Fruit fly (Drosophila melanogaster) whole organism, embryonic: Measurements from ENCODE around the gene fliI.

Source experiments
- B-H2 ChIP-seq: fragments of 200-800 bp; sonication (Bioruptor generic); optimal IDR thresholded peaks from 2 replicates; lab custom pipeline; 2018; ENCODE audit warnings: missing biosample characterization, mild to moderate bottlenecking, missing genetic modification characterization
- Bteb2 ChIP-seq: fragments of 200-800 bp; sonication (Bioruptor generic); optimal IDR thresholded peaks from 2 replicates; lab custom pipeline; 2016; ENCODE audit warnings: missing biosample characterization, missing genetic modification characterization
- C15 ChIP-seq: fragments of 200-800 bp; sonication (Bioruptor generic); IDR thresholded peaks from 3 replicates; pipeline ENCODE4 v1.3.6; 2022; ENCODE audit warnings: missing biosample characterization, missing genetic modification characterization
- CG10321 ChIP-seq: fragments of 200-800 bp; sonication (Bioruptor generic); IDR thresholded peaks from 2 replicates; pipeline ENCODE4 v1.3.6; 2022; ENCODE audit warnings: missing biosample characterization, missing genetic modification characterization
- CG10366 ChIP-seq: fragments of 200-800 bp; sonication (Bioruptor generic); IDR thresholded peaks from 2 replicates; pipeline ENCODE4 v1.3.6; 2022; ENCODE audit warnings: missing biosample characterization, missing genetic modification characterization
- CG11456 ChIP-seq: fragments of 200-800 bp; sonication (Bioruptor generic); IDR thresholded peaks from 3 replicates; pipeline ENCODE4 v1.3.6; 2022; ENCODE audit warnings: missing biosample characterization, missing genetic modification characterization
- CG11723 ChIP-seq: fragments of 200-800 bp; sonication (Bioruptor generic); optimal IDR thresholded peaks from 2 replicates; lab custom pipeline; 2017; ENCODE audit warnings: missing biosample characterization, mild to moderate bottlenecking, missing genetic modification characterization
- CG12299 ChIP-seq: fragments of 200-800 bp; sonication (Bioruptor generic); optimal IDR thresholded peaks from 2 replicates; lab custom pipeline; 2018; ENCODE audit warnings: missing biosample characterization, mild to moderate bottlenecking, missing genetic modification characterization
- CG13123 ChIP-seq: fragments of 200-800 bp; sonication (Bioruptor generic); optimal IDR thresholded peaks from 2 replicates; lab custom pipeline; 2016; ENCODE audit warnings: missing biosample characterization, missing genetic modification characterization
- CG14050 ChIP-seq: fragments of 200-800 bp; sonication (Bioruptor generic); IDR thresholded peaks from 3 replicates; pipeline ENCODE4 v1.3.6; 2022; ENCODE audit warnings: missing biosample characterization, missing genetic modification characterization
- CG1647 ChIP-seq: fragments of 200-800 bp; sonication (Bioruptor generic); optimal IDR thresholded peaks from 3 replicates; lab custom pipeline; 2016; ENCODE audit warnings: missing biosample characterization, missing genetic modification characterization
- CG17186 ChIP-seq: fragments of 200-800 bp; sonication (Bioruptor generic); optimal IDR thresholded peaks from 3 replicates; lab custom pipeline; 2017; ENCODE audit warnings: missing biosample characterization, missing genetic modification reagents, missing genetic modification characterization
- CG17612 ChIP-seq: fragments of 200-800 bp; sonication (Bioruptor generic); IDR thresholded peaks from 2 replicates; pipeline ENCODE4 v1.3.6; 2022; ENCODE audit warnings: missing biosample characterization, missing genetic modification characterization
- CG18011 ChIP-seq: fragments of 200-800 bp; sonication (Bioruptor generic); optimal IDR thresholded peaks from 2 replicates; lab custom pipeline; 2017; ENCODE audit warnings: missing biosample characterization, missing genetic modification characterization, mild to moderate bottlenecking, moderate library complexity, missing genotype
- CG1832 ChIP-seq: fragments of 200-800 bp; sonication (Bioruptor generic); optimal IDR thresholded peaks from 2 replicates; lab custom pipeline; 2017; ENCODE audit warnings: missing biosample characterization, mild to moderate bottlenecking, missing genetic modification characterization, inconsistent platforms
- CG2889 ChIP-seq: fragments of 200-800 bp; sonication (Bioruptor generic); IDR thresholded peaks from 3 replicates; pipeline ENCODE4 v1.3.6; 2022; ENCODE audit warnings: missing biosample characterization, missing genetic modification characterization
- CG30020 ChIP-seq: fragments of 200-800 bp; optimal IDR thresholded peaks from 2 replicates; lab custom pipeline; 2019; ENCODE audit warnings: missing biosample characterization, mild to moderate bottlenecking, missing genetic modification characterization, moderate library complexity
- CG31365 ChIP-seq: fragments of 200-800 bp; sonication (Bioruptor generic); optimal IDR thresholded peaks from 2 replicates; lab custom pipeline; 2018; ENCODE audit warnings: missing biosample characterization, mild to moderate bottlenecking, missing genetic modification characterization
- CG34376 ChIP-seq: fragments of 200-800 bp; sonication (Bioruptor generic); optimal IDR thresholded peaks from 2 replicates; lab custom pipeline; 2018; ENCODE audit warnings: missing biosample characterization, mild to moderate bottlenecking, missing genetic modification characterization
- CG43689 ChIP-seq: fragments of 200-800 bp; sonication (Bioruptor generic); IDR thresholded peaks from 2 replicates; pipeline ENCODE4 v1.3.6; 2022; ENCODE audit warnings: missing biosample characterization, missing genetic modification characterization
- CG6654 ChIP-seq: fragments of 200-800 bp; sonication (Bioruptor generic); optimal IDR thresholded peaks from 2 replicates; lab custom pipeline; 2017; ENCODE audit warnings: missing biosample characterization, mild to moderate bottlenecking, missing genetic modification characterization
- CG6689 ChIP-seq: fragments of 200-800 bp; sonication (Bioruptor generic); IDR thresholded peaks from 2 replicates; pipeline ENCODE4 v1.3.6; 2022; ENCODE audit warnings: missing biosample characterization, missing genetic modification characterization
- CG7839 ChIP-seq: fragments of 200-800 bp; sonication (Bioruptor generic); optimal IDR thresholded peaks from 3 replicates; lab custom pipeline; 2018; ENCODE audit warnings: missing biosample characterization, mild to moderate bottlenecking, missing genetic modification characterization, moderate library complexity
- CG8290 ChIP-seq, 3 experiments: fragments of 200-800 bp; sonication (Bioruptor generic); optimal IDR thresholded peaks; 2 replicates each; lab custom pipeline; 2016 to 2019; ENCODE audit warnings: missing biosample characterization in 3 of 3, missing genetic modification characterization in 3 of 3, mild to moderate bottlenecking in 2 of 3, moderate library complexity in 1 of 3
- CG8944 ChIP-seq: fragments of 200-800 bp; sonication (Bioruptor generic); optimal IDR thresholded peaks from 3 replicates; lab custom pipeline; 2016; ENCODE audit warnings: missing biosample characterization, missing genetic modification characterization
- Eip74EF ChIP-seq, 2 experiments: fragments of 200-800 bp in 1 of 2; fragments of >200 bp in 1 of 2; sonication (Bioruptor generic) in 1 of 2; optimal IDR thresholded peaks; 2 replicates each; lab custom pipeline; 2017 to 2019; ENCODE audit warnings: missing biosample characterization in 2 of 2, missing genetic modification characterization in 2 of 2, mild to moderate bottlenecking in 1 of 2, moderate library complexity in 1 of 2
- Hey ChIP-seq: fragments of 200-800 bp; sonication (Bioruptor generic); optimal IDR thresholded peaks from 3 replicates; lab custom pipeline; 2018; ENCODE audit warnings: missing biosample characterization, mild to moderate bottlenecking, missing genetic modification characterization
- Kr ChIP-seq: fragments of 200-800 bp; sonication (Bioruptor generic); optimal IDR thresholded peaks from 2 replicates; lab custom pipeline; 2017; ENCODE audit warnings: missing biosample characterization, mild to moderate bottlenecking, missing genetic modification characterization
- Meics ChIP-seq: fragments of 200-800 bp; sonication (Bioruptor generic); optimal IDR thresholded peaks from 2 replicates; lab custom pipeline; 2017; ENCODE audit warnings: missing biosample characterization, mild to moderate bottlenecking, missing genetic modification characterization
- NC2α ChIP-seq: fragments of 200-800 bp; sonication (Bioruptor generic); optimal IDR thresholded peaks from 2 replicates; lab custom pipeline; 2016; ENCODE audit warnings: missing biosample characterization, missing genetic modification characterization
- Oli ChIP-seq: fragments of 200-800 bp; sonication (Bioruptor generic); optimal IDR thresholded peaks from 2 replicates; lab custom pipeline; 2018; ENCODE audit warnings: missing biosample characterization, mild to moderate bottlenecking, missing genetic modification characterization, moderate library complexity
- Sox100B ChIP-seq: fragments of 200-800 bp; sonication (Bioruptor generic); optimal IDR thresholded peaks from 3 replicates; lab custom pipeline; 2018; ENCODE audit warnings: missing biosample characterization, mild to moderate bottlenecking, missing genetic modification characterization
- YL-1 ChIP-seq: fragments of 200-800 bp; sonication (Bioruptor generic); optimal IDR thresholded peaks from 3 replicates; lab custom pipeline; 2017; ENCODE audit warnings: missing biosample characterization, mild to moderate bottlenecking, missing genetic modification characterization
- ac ChIP-seq: fragments of 200-800 bp; sonication (Bioruptor generic); optimal IDR thresholded peaks from 3 replicates; lab custom pipeline; 2017; ENCODE audit warnings: missing biosample characterization, mild to moderate bottlenecking, missing genetic modification characterization
- amos ChIP-seq: fragments of 200-800 bp; sonication (Bioruptor generic); IDR thresholded peaks from 2 replicates; pipeline ENCODE4 v1.3.6; 2022; ENCODE audit warnings: missing biosample characterization, missing genetic modification characterization; ENCODE audit not compliant: partially characterized antibody
- bsh ChIP-seq, 2 experiments: fragments of 200-800 bp; sonication (Bioruptor generic); optimal IDR thresholded peaks; 2 replicates each; lab custom pipeline; 2017 to 2018; ENCODE audit warnings: mild to moderate bottlenecking in 2 of 2, missing biosample characterization in 2 of 2, missing genetic modification characterization in 2 of 2, moderate library complexity in 1 of 2
- crc ChIP-seq: fragments of 200-800 bp; sonication (Bioruptor generic); optimal IDR thresholded peaks from 2 replicates; lab custom pipeline; 2016; ENCODE audit warnings: missing biosample characterization, missing genetic modification characterization
- crp ChIP-seq, 2 experiments: fragments of 200-800 bp; sonication (Bioruptor generic); optimal IDR thresholded peaks; 2 replicates in 1 of 2; 3 replicates in 1 of 2; lab custom pipeline; 2017; ENCODE audit warnings: missing biosample characterization in 2 of 2, missing genetic modification characterization in 2 of 2, mild to moderate bottlenecking in 1 of 2, moderate library complexity in 1 of 2
- dimm ChIP-seq: fragments of 200-800 bp; sonication (Bioruptor generic); IDR thresholded peaks from 2 replicates; pipeline ENCODE4 v1.3.6; 2022; ENCODE audit warnings: missing biosample characterization, missing genetic modification characterization
- gro ChIP-seq: fragments of 200-800 bp; sonication (Bioruptor generic); optimal IDR thresholded peaks from 2 replicates; lab custom pipeline; 2016; ENCODE audit warnings: missing biosample characterization, missing genetic modification characterization
- gsb-n ChIP-seq: fragments of 200-800 bp; sonication (Bioruptor generic); optimal IDR thresholded peaks from 3 replicates; lab custom pipeline; 2018; ENCODE audit warnings: missing biosample characterization, mild to moderate bottlenecking, missing genetic modification characterization
- hbn ChIP-seq: fragments of 200-800 bp; sonication (Bioruptor generic); IDR thresholded peaks from 2 replicates; pipeline ENCODE4 v1.3.6; 2022; ENCODE audit warnings: missing biosample characterization, missing genetic modification characterization; ENCODE audit not compliant: partially characterized antibody
- insv ChIP-seq, 2 experiments: fragments of 200-800 bp; sonication (Bioruptor generic); optimal IDR thresholded peaks; 3 replicates each; lab custom pipeline; 2016 to 2018; ENCODE audit warnings: missing biosample characterization in 2 of 2, missing genetic modification characterization in 2 of 2
- pzg ChIP-seq: fragments of 200-800 bp; sonication (Bioruptor generic); optimal IDR thresholded peaks from 3 replicates; lab custom pipeline; 2018; ENCODE audit warnings: missing biosample characterization, mild to moderate bottlenecking, missing genetic modification characterization, moderate library complexity
- sd ChIP-seq: fragments of 200-800 bp; sonication (Bioruptor generic); optimal IDR thresholded peaks from 3 replicates; lab custom pipeline; 2018; ENCODE audit warnings: missing biosample characterization, mild to moderate bottlenecking, missing genetic modification characterization, moderate library complexity
- sr ChIP-seq: fragments of 200-800 bp; sonication (Bioruptor generic); IDR thresholded peaks from 3 replicates; pipeline ENCODE4 v1.3.6; 2022; ENCODE audit warnings: missing biosample characterization, missing genetic modification characterization
- stc ChIP-seq: fragments of 200-800 bp; sonication (Bioruptor generic); IDR thresholded peaks from 2 replicates; pipeline ENCODE4 v1.3.6; 2022; ENCODE audit warnings: missing biosample characterization, missing genetic modification characterization
- tio ChIP-seq: fragments of 200-800 bp; sonication (Bioruptor generic); optimal IDR thresholded peaks from 2 replicates; lab custom pipeline; 2017; ENCODE audit warnings: missing biosample characterization, missing genetic modification characterization, inconsistent platforms
- tll ChIP-seq, 2 experiments: fragments of 200-800 bp in 1 of 2; fragments of >200 bp in 1 of 2; sonication (Bioruptor generic) in 1 of 2; optimal IDR thresholded peaks; 2 replicates each; lab custom pipeline; 2017 to 2019; ENCODE audit warnings: missing biosample characterization in 2 of 2, missing genetic modification characterization in 2 of 2, mild to moderate bottlenecking in 1 of 2, moderate library complexity in 1 of 2

The fliI gene

DNA sequence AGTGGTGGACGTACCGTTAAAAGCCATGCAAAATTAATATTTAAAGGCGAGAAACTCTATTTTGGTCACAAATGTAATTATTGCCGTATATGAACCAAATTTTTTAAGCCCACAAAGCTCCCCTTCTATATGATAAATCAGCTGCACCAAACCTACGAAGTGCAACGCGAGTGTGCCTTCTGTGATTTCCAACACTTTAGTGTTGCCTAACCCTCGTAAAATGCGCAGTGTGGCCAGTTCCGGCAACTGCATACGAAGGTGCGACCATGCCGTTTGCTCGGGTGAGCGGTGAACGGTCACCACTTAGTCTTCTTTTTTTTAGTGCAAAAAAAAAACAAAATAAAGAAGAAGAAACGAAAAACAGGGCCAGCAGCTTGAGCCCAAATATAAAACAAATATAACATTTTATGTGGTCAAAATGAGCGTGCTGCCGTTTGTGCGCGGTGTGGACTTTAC, at the start of gene fliI, which contains the start of gene tty (continued):
- peak; percentile 52; the same call in 1 of the 3 replicates for TF ChIP-seq sr (GFP tag; lab: Robert Waterston, UW)
- TF ChIP-seq CG31365, result no peak
- TF ChIP-seq CG18011 (GFP tag; lab: Kevin White, UChicago), result peak; percentile 69
- TF ChIP-seq ac, result no peak
- peak; percentile 75 to 96 for TF ChIP-seq bsh (GFP tag; optimal IDR thresholded peaks at IDR 0.05; lab: Kevin White, UChicago)
- peak; percentile 41 for TF ChIP-seq amos (GFP tag; lab: Robert Waterston, UW)
- peak; percentile 68 for TF ChIP-seq CG17186 (GFP tag; lab: Kevin White, UChicago)
- no peak for TF ChIP-seq tio (GFP tag; lab: Kevin White, UChicago)
- peak; percentile 92 for TF ChIP-seq CG11456 (GFP tag; lab: Robert Waterston, UW)
- no peak for TF ChIP-seq CG12299 (tag; lab: Kevin White, UChicago)
- TF ChIP-seq C15 (GFP tag; lab: Robert Waterston, UW), result 0 out of 3 replicates have a peak, but pooled peaks have one; percentile 45
- TF ChIP-seq stc (GFP tag; lab: Robert Waterston, UW), result peak; percentile 81
- no peak for TF ChIP-seq tll (GFP tag; optimal IDR thresholded peaks at IDR 0.05; lab: Kevin White, UChicago)
- no peak for TF ChIP-seq Hey (tag; lab: Kevin White, UChicago)
- TF ChIP-seq Kr (GFP tag; lab: Kevin White, UChicago), result no peak
- TF ChIP-seq hbn (GFP tag; lab: Robert Waterston, UW), result 0 out of 2 replicates have a peak, but pooled peaks have one; percentile 17
- peak; percentile 53 for TF ChIP-seq CG43689 (GFP tag; lab: Robert Waterston, UW)
- peak; percentile 43 for TF ChIP-seq sd (tag; lab: Kevin White, UChicago)
- TF ChIP-seq CG30020 (tag; lab: Kevin White, UChicago), result peak; percentile 27
- TF ChIP-seq YL-1 (GFP tag; lab: Kevin White, UChicago), result peak; percentile 64
- TF ChIP-seq dimm (GFP tag; lab: Robert Waterston, UW), result peak; percentile 54
- TF ChIP-seq Meics (GFP tag; lab: Kevin White, UChicago), result peak; percentile 83
- peak; percentile 60 for TF ChIP-seq CG13123
- TF ChIP-seq CG14050 (GFP tag; lab: Robert Waterston, UW), result peak; percentile 83
- TF ChIP-seq NC2α (GFP tag; lab: Kevin White, UChicago), result peak; percentile 67
- peak; percentile 56 for TF ChIP-seq Bteb2 (GFP tag; lab: Kevin White, UChicago)
- TF ChIP-seq CG7839 (tag; lab: Kevin White, UChicago), result peak; percentile 79
- peak; percentile 89 for TF ChIP-seq pzg
- peak; percentile 84 for TF ChIP-seq gro (GFP tag; lab: Kevin White, UChicago)
- peak; percentile 87 for TF ChIP-seq CG8944 (GFP tag; lab: Kevin White, UChicago)
- TF ChIP-seq Oli (tag; lab: Kevin White, UChicago), result peak; percentile 69
- peak; percentile 49; the same call in 1 of the 2 replicates for TF ChIP-seq CG10321 (GFP tag; lab: Robert Waterston, UW)
- TF ChIP-seq Sox100B, result no peak
- TF ChIP-seq CG11723 (GFP tag; lab: Kevin White, UChicago), result peak; percentile 28
- peak; percentile 72 for TF ChIP-seq CG1647 (GFP tag; lab: Kevin White, UChicago)
- TF ChIP-seq crc, result peak; percentile 78
- peak; percentile 64; the same call in 1 of the 2 replicates for TF ChIP-seq CG17612 (GFP tag; lab: Robert Waterston, UW)
- TF ChIP-seq crp (GFP tag; optimal IDR thresholded peaks at IDR 0.05; lab: Kevin White, UChicago), result peak in 1 of 2 experiments; percentile 56
- TF ChIP-seq CG6654 (GFP tag; lab: Kevin White, UChicago), result peak; percentile 36
- TF ChIP-seq Eip74EF (GFP tag; optimal IDR thresholded peaks at IDR 0.05; lab: Kevin White, UChicago), result peak in 1 of 2 experiments; percentile 51
- peak; percentile 90 for TF ChIP-seq CG10366 (GFP tag; lab: Robert Waterston, UW)
- peak; percentile 58 for TF ChIP-seq CG34376
- peak; percentile 84 for TF ChIP-seq CG2889 (GFP tag; lab: Robert Waterston, UW)
- TF ChIP-seq gsb-n (tag; lab: Kevin White, UChicago), result peak; percentile 70
- TF ChIP-seq CG8290 (GFP tag; optimal IDR thresholded peaks at IDR 0.05; lab: Kevin White, UChicago), result peak; percentile 78
- peak; percentile 7 to 86 for TF ChIP-seq CG8290 (tag; optimal IDR thresholded peaks at IDR 0.05; lab: Kevin White, UChicago)
- peak; percentile 90 for TF ChIP-seq CG6689 (GFP tag; lab: Robert Waterston, UW)
- no peak for TF ChIP-seq CG1832 (GFP tag; lab: Kevin White, UChicago)
- TF ChIP-seq insv (GFP tag; optimal IDR thresholded peaks at IDR 0.05; lab: Kevin White, UChicago), result no peak
- TF ChIP-seq B-H2 (GFP tag; lab: Kevin White, UChicago), result peak; percentile 39
